Fruit fly (Drosophila melanogaster): ENCODE measurements around the gene Best1.

Gene Best1

DNA sequence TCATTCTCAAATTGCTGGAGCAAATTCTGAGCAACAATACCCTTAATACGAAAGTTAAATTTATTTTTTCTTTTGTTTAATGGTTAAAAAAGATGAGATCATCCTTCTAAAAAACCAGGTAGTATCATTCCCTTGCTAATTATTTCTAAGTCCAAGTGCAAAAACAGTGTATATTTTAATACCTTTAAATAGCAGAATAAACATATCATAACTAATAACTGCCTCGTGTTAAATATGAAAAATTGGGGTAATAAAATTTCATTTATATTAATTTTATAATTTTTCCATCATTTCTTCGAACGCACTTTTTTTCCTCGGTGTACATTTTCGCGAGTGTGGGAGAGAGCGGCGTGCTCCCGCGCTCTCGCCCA lies 58.5 kb downstream of the Best1 start (continued):
- TF ChIP-seq pfk (GFP tag; optimal IDR thresholded peaks at IDR 0.05) (no peak), Dp (GFP tag; optimal IDR thresholded peaks at IDR 0.05) (no peak), CG11504 (tag; optimal IDR thresholded peaks at IDR 0.05) (peak; percentile 49), CG11093 (GFP tag; IDR thresholded peaks at IDR 0.05) (0 out of 3 replicates have a peak, but pooled peaks have one; percentile 30), Xbp1 (GFP tag; optimal IDR thresholded peaks at IDR 0.05) (peak; percentile 14), CG17829 (tag; optimal IDR thresholded peaks at IDR 0.05) (peak; percentile 32), PHDP (tag; optimal IDR thresholded peaks at IDR 0.05) (peak; percentile 23), Rx (GFP tag; IDR thresholded peaks at IDR 0.05) (no peak), bcd (GFP tag; optimal IDR thresholded peaks at IDR 0.05) (peak; percentile 24), luna (GFP tag; optimal IDR thresholded peaks at IDR 0.05) (no peak), Taf1 (GFP tag; IDR thresholded peaks at IDR 0.05) (no peak), trem (tag; optimal IDR thresholded peaks at IDR 0.05) (peak; percentile 0), nmo (GFP tag; optimal IDR thresholded peaks at IDR 0.05) (peak; percentile 7), CG18011 (GFP tag; optimal IDR thresholded peaks at IDR 0.05) (no peak), CG13424 (tag; optimal IDR thresholded peaks at IDR 0.05) (peak; percentile 7), CG18262 (tag; optimal IDR thresholded peaks at IDR 0.05) (peak; percentile 53), CG16863 (GFP tag; optimal IDR thresholded peaks at IDR 0.05) (no peak), cad (GFP tag; optimal IDR thresholded peaks at IDR 0.05) (no peak), CG14710 (tag; optimal IDR thresholded peaks at IDR 0.05) (peak; percentile 16), CG17361 (GFP tag; IDR thresholded peaks at IDR 0.05) (peak; percentile 53; the same call in 2 of the 3 replicates), Drgx (GFP tag; IDR thresholded peaks at IDR 0.05) (peak; percentile 43), ind (GFP tag; optimal IDR thresholded peaks at IDR 0.05) (peak; percentile 4), CG10979 (tag; optimal IDR thresholded peaks at IDR 0.05) (peak; percentile 50), CG2116 (GFP tag; optimal IDR thresholded peaks at IDR 0.05) (no peak), bsh (GFP tag; optimal IDR thresholded peaks at IDR 0.05) (peak in 1 of 2 experiments; percentile 37), prd (optimal IDR thresholded peaks at IDR 0.05) (no peak), prd (GFP tag; IDR thresholded peaks at IDR 0.05) (0 out of 3 replicates have a peak, but pooled peaks have one; percentile 5), CG7839 (tag; optimal IDR thresholded peaks at IDR 0.05) (peak; percentile 41), dmrt11E (tag; optimal IDR thresholded peaks at IDR 0.05) (peak; percentile 33), tio (GFP tag; optimal IDR thresholded peaks at IDR 0.05) (peak; percentile 21), phol (tag; optimal IDR thresholded peaks at IDR 0.05) (peak; percentile 42), CG15696 (tag; optimal IDR thresholded peaks at IDR 0.05) (peak; percentile 24), Dbx (GFP tag; IDR thresholded peaks at IDR 0.05) (0 out of 3 replicates have a peak, but pooled peaks have one; percentile 13), CG9727 (GFP tag; optimal IDR thresholded peaks at IDR 0.05) (peak; percentile 54), dysf (GFP tag; IDR thresholded peaks at IDR 0.05) (0 out of 3 replicates have a peak, but pooled peaks have one; percentile 16), Hmr (GFP tag; optimal IDR thresholded peaks at IDR 0.05) (peak; percentile 2), dpn (GFP tag; optimal IDR thresholded peaks at IDR 0.05) (no peak), CG11695 (GFP tag; IDR thresholded peaks at IDR 0.05) (0 out of 3 replicates have a peak, but pooled peaks have one; percentile 10), CG12659 (GFP tag; optimal IDR thresholded peaks at IDR 0.05) (peak; percentile 18), CG43689 (GFP tag; IDR thresholded peaks at IDR 0.05) (no peak), dmrt99B (tag; optimal IDR thresholded peaks at IDR 0.05) (peak; percentile 5), CG10209 (GFP tag; optimal IDR thresholded peaks at IDR 0.05) (peak; percentile 12), CG33213 (GFP tag; optimal IDR thresholded peaks at IDR 0.05) (no peak), CG11696 (GFP tag; IDR thresholded peaks at IDR 0.05) (no peak), Sox102F (GFP tag; optimal IDR thresholded peaks at IDR 0.05) (no peak), CG3407 (GFP tag; optimal IDR thresholded peaks at IDR 0.05) (no peak), fd96Cb (tag; optimal IDR thresholded peaks at IDR 0.05) (peak; percentile 30), CG8359 (GFP tag; optimal IDR thresholded peaks at IDR 0.05; ENCODE audit: borderline replicate concordance) (no peak), CG18476 (GFP tag; optimal IDR thresholded peaks at IDR 0.05) (no peak), Fer1 (GFP tag; optimal IDR thresholded peaks at IDR 0.05) (no peak)
